Worm (Caenorhabditis elegans) whole organism, L2 larva: ENCODE results near the gene R10E9.3.

Experiments
- C34F6.9 ChIP-seq: fragments of 150-350 bp; optimal IDR thresholded peaks from 2 replicates; lab custom pipeline; 2014; ENCODE audit warnings: missing biosample characterization, missing genetic modification characterization
- F13H6.1 ChIP-seq: sonication (generic microtip); optimal IDR thresholded peaks from 2 replicates; lab custom pipeline; 2016; ENCODE audit warnings: missing genetic modification characterization, missing compliant biosample characterization
- R02D3.7 ChIP-seq: fragments of 150-350 bp; optimal IDR thresholded peaks from 2 replicates; lab custom pipeline; 2014; ENCODE audit warnings: missing biosample characterization, missing genetic modification characterization
- Y55F3AM.14 ChIP-seq: fragments of 200-800 bp; sonication (Bioruptor generic); optimal IDR thresholded peaks from 2 replicates; lab custom pipeline; 2018; ENCODE audit warnings: mild to moderate bottlenecking, missing genetic modification characterization, missing compliant biosample characterization
- ZK546.5 ChIP-seq: sonication (generic microtip); optimal IDR thresholded peaks from 2 replicates; lab custom pipeline; 2017; ENCODE audit warnings: missing biosample characterization, missing genetic modification characterization
- alr-1 ChIP-seq: fragments of 150-350 bp; optimal IDR thresholded peaks from 2 replicates; lab custom pipeline; 2014; ENCODE audit warnings: missing biosample characterization, missing genetic modification characterization
- aly-2 ChIP-seq: fragments of 150-350 bp; optimal IDR thresholded peaks from 2 replicates; lab custom pipeline; 2014; ENCODE audit warnings: missing biosample characterization, missing genetic modification characterization
- ama-1 ChIP-seq: fragments of 150-350 bp; optimal IDR thresholded peaks from 2 replicates; lab custom pipeline; 2018; ENCODE audit warnings: inconsistent platforms
- blmp-1 ChIP-seq: sonication (generic microtip); optimal IDR thresholded peaks from 2 replicates; lab custom pipeline; 2017; ENCODE audit warnings: missing genetic modification characterization, mild to moderate bottlenecking, missing compliant biosample characterization, antibody characterized with exemption, moderate library complexity; ENCODE audit not compliant: insufficient read depth
- ceh-16 ChIP-seq: fragments of 150-350 bp; optimal IDR thresholded peaks from 2 replicates; lab custom pipeline; 2014; ENCODE audit warnings: missing biosample characterization, missing genetic modification characterization
- ceh-82 ChIP-seq: fragments of 150-350 bp; optimal IDR thresholded peaks from 2 replicates; lab custom pipeline; 2014; ENCODE audit warnings: missing biosample characterization, missing genetic modification characterization
- crh-2 ChIP-seq: sonication (generic microtip); optimal IDR thresholded peaks from 2 replicates; lab custom pipeline; 2017; ENCODE audit warnings: missing biosample characterization, missing genetic modification characterization
- dmd-4 ChIP-seq: sonication (generic microtip); optimal IDR thresholded peaks from 2 replicates; lab custom pipeline; 2017; ENCODE audit warnings: missing biosample characterization, missing genetic modification characterization
- egl-27 ChIP-seq: sonication (generic microtip); optimal IDR thresholded peaks from 3 replicates; lab custom pipeline; 2017; ENCODE audit warnings: missing biosample characterization, missing genetic modification reagents, missing genetic modification characterization
- elt-1 ChIP-seq: fragments of 150-350 bp; optimal IDR thresholded peaks from 2 replicates; lab custom pipeline; 2014; ENCODE audit warnings: missing biosample characterization, missing genetic modification characterization
- elt-3 ChIP-seq: sonication (generic microtip); optimal IDR thresholded peaks from 2 replicates; lab custom pipeline; 2017; ENCODE audit warnings: missing biosample characterization, missing genetic modification characterization
- fos-1 ChIP-seq: fragments of 150-350 bp; optimal IDR thresholded peaks from 2 replicates; lab custom pipeline; 2014; ENCODE audit warnings: missing biosample characterization, missing genetic modification characterization
- gmeb-1 ChIP-seq: fragments of 150-350 bp; optimal IDR thresholded peaks from 2 replicates; lab custom pipeline; 2014; ENCODE audit warnings: missing biosample characterization, missing genetic modification characterization
- lin-11 ChIP-seq: fragments of 150-350 bp; sonication (generic microtip); optimal IDR thresholded peaks from 2 replicates; lab custom pipeline; 2014; ENCODE audit warnings: missing biosample characterization, missing genetic modification characterization, inconsistent platforms, mixed read lengths
- lin-13 ChIP-seq: fragments of 150-350 bp; optimal IDR thresholded peaks from 2 replicates; lab custom pipeline; 2014; ENCODE audit warnings: missing biosample characterization, missing genetic modification reagents, missing genetic modification characterization
- lin-39 ChIP-seq: fragments of 150-350 bp; optimal IDR thresholded peaks from 2 replicates; lab custom pipeline; 2014; ENCODE audit warnings: missing biosample characterization, missing genetic modification reagents, missing genetic modification characterization
- lsy-2 ChIP-seq, 2 experiments: fragments of 150-350 bp in 1 of 2; sonication (generic microtip) in 1 of 2; optimal IDR thresholded peaks; 2 replicates each; lab custom pipeline; 2014 to 2017; ENCODE audit warnings: missing biosample characterization in 2 of 2, missing genetic modification characterization in 2 of 2
- mab-5 ChIP-seq: fragments of 150-350 bp; optimal IDR thresholded peaks from 2 replicates; lab custom pipeline; 2014; ENCODE audit warnings: missing biosample characterization, missing genetic modification characterization
- mbf-1 ChIP-seq: sonication (generic microtip); optimal IDR thresholded peaks from 2 replicates; lab custom pipeline; 2017; ENCODE audit warnings: missing biosample characterization, missing genetic modification characterization
- mdl-1 ChIP-seq, 2 experiments: fragments of 150-350 bp in 1 of 2; sonication (generic microtip) in 1 of 2; optimal IDR thresholded peaks; 2 replicates each; lab custom pipeline; 2017; ENCODE audit warnings: missing biosample characterization in 2 of 2, missing genetic modification characterization in 2 of 2
- nhr-10 ChIP-seq: sonication (generic microtip); optimal IDR thresholded peaks from 2 replicates; lab custom pipeline; 2017; ENCODE audit warnings: missing biosample characterization, missing genetic modification characterization
- nhr-11 ChIP-seq: fragments of 150-350 bp; optimal IDR thresholded peaks from 2 replicates; lab custom pipeline; 2014; ENCODE audit warnings: missing biosample characterization, missing genetic modification characterization
- nhr-12 ChIP-seq: fragments of 150-350 bp; optimal IDR thresholded peaks from 2 replicates; lab custom pipeline; 2014; ENCODE audit warnings: missing biosample characterization, missing genetic modification characterization
- nhr-129 ChIP-seq: fragments of 150-350 bp; optimal IDR thresholded peaks from 2 replicates; lab custom pipeline; 2014; ENCODE audit warnings: missing biosample characterization, missing genetic modification characterization
- nhr-21 ChIP-seq: fragments of 150-350 bp; optimal IDR thresholded peaks from 2 replicates; lab custom pipeline; 2014; ENCODE audit warnings: missing biosample characterization, missing genetic modification characterization
- nhr-23 ChIP-seq: fragments of 150-350 bp; optimal IDR thresholded peaks from 2 replicates; lab custom pipeline; 2014; ENCODE audit warnings: missing biosample characterization, missing genetic modification reagents, missing genetic modification characterization
- nhr-237 ChIP-seq: fragments of 150-350 bp; optimal IDR thresholded peaks from 2 replicates; lab custom pipeline; 2014; ENCODE audit warnings: missing biosample characterization, missing genetic modification characterization
- nhr-25 ChIP-seq: fragments of 150-350 bp; sonication (generic microtip); optimal IDR thresholded peaks from 3 replicates; lab custom pipeline; 2014; ENCODE audit warnings: missing biosample characterization, missing genetic modification characterization
- nhr-6 ChIP-seq: fragments of 150-350 bp; optimal IDR thresholded peaks from 2 replicates; lab custom pipeline; 2014; ENCODE audit warnings: missing biosample characterization, missing genetic modification characterization
- nhr-77 ChIP-seq: fragments of 150-350 bp; optimal IDR thresholded peaks from 2 replicates; lab custom pipeline; 2014; ENCODE audit warnings: missing biosample characterization, missing genetic modification characterization
- peb-1 ChIP-seq: fragments of 150-350 bp; optimal IDR thresholded peaks from 2 replicates; lab custom pipeline; 2014; ENCODE audit warnings: missing biosample characterization, missing genetic modification characterization
- sem-4 ChIP-seq: fragments of 150-350 bp; optimal IDR thresholded peaks from 2 replicates; lab custom pipeline; 2014; ENCODE audit warnings: missing biosample characterization, missing genetic modification reagents, missing genetic modification characterization
- skn-1 ChIP-seq: sonication (generic microtip); optimal IDR thresholded peaks from 2 replicates; lab custom pipeline; 2017; ENCODE audit warnings: missing biosample characterization, missing genetic modification characterization
- sma-3 ChIP-seq: sonication (generic microtip); optimal IDR thresholded peaks from 2 replicates; lab custom pipeline; 2016; ENCODE audit warnings: missing genetic modification reagents, missing genetic modification characterization, missing compliant biosample characterization
- sma-9 ChIP-seq, 2 experiments: fragments of 150-350 bp in 1 of 2; sonication (generic microtip) in 1 of 2; optimal IDR thresholded peaks; 2 replicates each; lab custom pipeline; 2014 to 2016; ENCODE audit warnings: missing genetic modification characterization in 2 of 2, mild to moderate bottlenecking in 1 of 2, missing biosample characterization in 1 of 2, missing compliant biosample characterization in 1 of 2, missing genetic modification reagents in 1 of 2, moderate library complexity in 1 of 2
- snpc-4 ChIP-seq: fragments of 150-350 bp; optimal IDR thresholded peaks from 2 replicates; lab custom pipeline; 2014; ENCODE audit warnings: missing biosample characterization, missing genetic modification characterization
- unc-39 ChIP-seq: fragments of 150-350 bp; optimal IDR thresholded peaks from 2 replicates; lab custom pipeline; 2014; ENCODE audit warnings: missing biosample characterization, missing genetic modification characterization
- unc-55 ChIP-seq: fragments of 150-350 bp; sonication (generic microtip); optimal IDR thresholded peaks from 3 replicates; lab custom pipeline; 2014; ENCODE audit warnings: missing biosample characterization, missing genetic modification reagents, missing genetic modification characterization
- unc-62 ChIP-seq: fragments of 150-350 bp; optimal IDR thresholded peaks from 2 replicates; lab custom pipeline; 2014; ENCODE audit warnings: missing biosample characterization, missing genetic modification reagents, missing genetic modification characterization
- zag-1 ChIP-seq: fragments of 150-350 bp; optimal IDR thresholded peaks from 2 replicates; lab custom pipeline; 2014; ENCODE audit warnings: missing biosample characterization, missing genetic modification characterization
- ztf-1 ChIP-seq: fragments of 200-800 bp; sonication (Bioruptor generic); conservative IDR thresholded peaks from 2 replicates; pipeline ENCODE4 v1.3.6; 2022; ENCODE audit warnings: missing genetic modification characterization, missing compliant biosample characterization
- ztf-11 ChIP-seq: sonication (generic microtip); optimal IDR thresholded peaks from 2 replicates; lab custom pipeline; 2017; ENCODE audit warnings: missing biosample characterization, missing genetic modification characterization
- ztf-4 ChIP-seq: fragments of 150-350 bp; optimal IDR thresholded peaks from 2 replicates; lab custom pipeline; 2014; ENCODE audit warnings: missing biosample characterization, missing genetic modification characterization

R10E9.3 gene

ce11 chrIII:3994457-3994856 lies 34.4 kb downstream of the R10E9.3 start:
- TF ChIP-seq sma-9 (GFP tag; optimal IDR thresholded peaks at IDR 0.05; lab: Kevin White, UChicago), result peak; percentile 4
- TF ChIP-seq sma-9 (tag; optimal IDR thresholded peaks at IDR 0.05; lab: Kevin White, UChicago), result no peak
- no peak for TF ChIP-seq aly-2 (tag; lab: Kevin White, UChicago)
- no peak for TF ChIP-seq zag-1 (tag; lab: Kevin White, UChicago)
- TF ChIP-seq R02D3.7, result no peak
- peak; percentile 37 for TF ChIP-seq nhr-129 (tag; lab: Kevin White, UChicago)
- TF ChIP-seq unc-62 (GFP tag; lab: Kevin White, UChicago), result no peak
- no peak for TF ChIP-seq sma-3 (GFP tag; lab: Kevin White, UChicago)
- TF ChIP-seq nhr-25, result no peak
- TF ChIP-seq mab-5 (tag; lab: Kevin White, UChicago), result no peak
- no peak for TF ChIP-seq ceh-82 (tag; lab: Kevin White, UChicago)
- no peak for TF ChIP-seq ztf-11 (tag; lab: Kevin White, UChicago)
- TF ChIP-seq skn-1, result no peak
- TF ChIP-seq blmp-1 (tag; lab: Kevin White, UChicago), result no peak
- no peak for TF ChIP-seq lin-39 (tag; lab: Kevin White, UChicago)
- TF ChIP-seq C34F6.9 (tag; lab: Kevin White, UChicago), result no peak
- TF ChIP-seq nhr-21 (tag; lab: Kevin White, UChicago), result no peak

DNA sequence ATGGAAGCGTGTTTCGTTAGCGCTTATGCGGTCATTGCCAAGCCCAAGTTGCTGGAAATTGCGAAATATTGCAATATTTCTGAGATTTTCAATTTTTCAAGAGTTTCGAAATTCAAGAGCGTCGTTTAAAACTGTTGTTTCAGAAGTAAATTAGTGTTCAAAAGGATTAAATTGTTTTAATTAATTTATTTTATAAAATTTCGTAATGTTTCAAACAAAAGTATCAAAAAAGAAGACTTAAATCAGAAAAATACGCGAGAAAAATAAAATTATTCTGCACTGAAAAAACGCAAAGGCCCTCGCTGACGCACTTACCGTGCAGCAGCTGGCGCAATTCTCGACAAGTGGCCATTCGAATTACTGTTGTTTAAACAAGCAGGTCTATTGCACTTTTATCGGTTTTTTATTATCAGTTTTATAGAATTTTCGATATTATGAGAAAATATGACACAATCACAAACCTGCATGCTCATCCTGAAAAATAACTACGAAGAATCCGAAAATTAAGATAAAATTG lies 44.1 kb downstream of the R10E9.3 start, which contains the start of gene tif-1A:
TSS of gene tif-1A (minus strand) at position 51 of the 517 bp plus-strand sequence.
- peak; percentile 75 for TF ChIP-seq crh-2 (tag; lab: Kevin White, UChicago)
- TF ChIP-seq lsy-2 (tag; optimal IDR thresholded peaks at IDR 0.05; lab: Kevin White, UChicago), result peak; percentile 81 to 92
- no peak for TF ChIP-seq ztf-1 (GFP tag; lab: Robert Waterston, UW)
- no peak for TF ChIP-seq ceh-16
- TF ChIP-seq mdl-1 (tag; optimal IDR thresholded peaks at IDR 0.05; lab: Kevin White, UChicago), result peak in 1 of 2 experiments; percentile 9
- TF ChIP-seq nhr-6 (tag; lab: Kevin White, UChicago), result peak; percentile 21
- no peak for TF ChIP-seq unc-39 (tag; lab: Kevin White, UChicago)
- TF ChIP-seq gmeb-1, result peak; percentile 90
- TF ChIP-seq ztf-11 (tag; lab: Kevin White, UChicago), result no peak
- TF ChIP-seq zag-1 (tag; lab: Kevin White, UChicago), result peak; percentile 19
- no peak for TF ChIP-seq ZK546.5 (tag; lab: Kevin White, UChicago)
- TF ChIP-seq F13H6.1 (tag; lab: Kevin White, UChicago), result peak; percentile 84
- no peak for TF ChIP-seq nhr-11 (tag; lab: Kevin White, UChicago)
- peak; percentile 72 for TF ChIP-seq nhr-21 (tag; lab: Kevin White, UChicago)
- peak; percentile 57 for TF ChIP-seq nhr-129 (tag; lab: Kevin White, UChicago)
- peak; percentile 61 for TF ChIP-seq skn-1
- TF ChIP-seq peb-1 (tag; lab: Kevin White, UChicago), result no peak
- peak; percentile 23 for TF ChIP-seq nhr-12
- TF ChIP-seq alr-1 (tag; lab: Kevin White, UChicago), result no peak
- peak; percentile 70 for TF ChIP-seq mab-5 (tag; lab: Kevin White, UChicago)
- TF ChIP-seq lin-11 (tag; lab: Kevin White, UChicago), result peak; percentile 8
- TF ChIP-seq unc-62 (GFP tag; lab: Kevin White, UChicago), result no peak
- TF ChIP-seq nhr-77, result peak; percentile 15
- no peak for TF ChIP-seq ama-1 (lab: Kevin White, UChicago)
- TF ChIP-seq ceh-82 (tag; lab: Kevin White, UChicago), result no peak
- TF ChIP-seq unc-55 (GFP tag; lab: Kevin White, UChicago), result peak; percentile 82
- peak; percentile 90 for TF ChIP-seq C34F6.9 (tag; lab: Kevin White, UChicago)
- peak; percentile 49 for TF ChIP-seq sem-4
- TF ChIP-seq nhr-237 (tag; lab: Kevin White, UChicago), result no peak
- TF ChIP-seq elt-1 (tag; lab: Kevin White, UChicago), result no peak
- TF ChIP-seq Y55F3AM.14, result peak; percentile 6
- no peak for TF ChIP-seq elt-3 (tag; lab: Kevin White, UChicago)
- no peak for TF ChIP-seq aly-2 (tag; lab: Kevin White, UChicago)
- no peak for TF ChIP-seq mbf-1 (tag; lab: Kevin White, UChicago)
- TF ChIP-seq fos-1 (tag; lab: Kevin White, UChicago), result peak; percentile 96
- peak; percentile 20 for TF ChIP-seq egl-27 (tag; lab: Kevin White, UChicago)
- peak; percentile 85 for TF ChIP-seq sma-9 (GFP tag; optimal IDR thresholded peaks at IDR 0.05; lab: Kevin White, UChicago)
- TF ChIP-seq sma-9 (tag; optimal IDR thresholded peaks at IDR 0.05; lab: Kevin White, UChicago), result no peak
- no peak for TF ChIP-seq ztf-4 (tag; lab: Kevin White, UChicago)
- peak; percentile 12 for TF ChIP-seq nhr-10 (tag; lab: Kevin White, UChicago)
- TF ChIP-seq snpc-4, result peak; percentile 73
- TF ChIP-seq nhr-25, result peak; percentile 67
- peak; percentile 73 for TF ChIP-seq lin-13 (GFP tag; lab: Kevin White, UChicago)
- no peak for TF ChIP-seq R02D3.7
- TF ChIP-seq lin-39 (tag; lab: Kevin White, UChicago), result no peak
- TF ChIP-seq dmd-4 (tag; lab: Kevin White, UChicago), result no peak
- TF ChIP-seq nhr-23 (tag; lab: Kevin White, UChicago), result no peak
- TF ChIP-seq blmp-1 (tag; lab: Kevin White, UChicago), result peak; percentile 34
- peak; percentile 85 for TF ChIP-seq sma-3 (GFP tag; lab: Kevin White, UChicago)
